Fruit fly (Drosophila melanogaster) whole organism, embryonic: Measurements from ENCODE around the gene CG18302.

Experiments used
- Abd-B ChIP-seq: fragments of 200-800 bp; sonication (Bioruptor generic); optimal IDR thresholded peaks from 2 replicates; lab custom pipeline; 2018; ENCODE audit warnings: missing biosample characterization, mild to moderate bottlenecking, missing genetic modification characterization, moderate library complexity
- Aef1 ChIP-seq: fragments of 200-800 bp; sonication (Bioruptor generic); IDR thresholded peaks from 3 replicates; pipeline ENCODE4 v1.3.6; 2022; ENCODE audit warnings: missing biosample characterization, missing genetic modification characterization
- Asciz ChIP-seq: fragments of 200-800 bp; sonication (Bioruptor generic); optimal IDR thresholded peaks from 2 replicates; lab custom pipeline; 2017; ENCODE audit warnings: missing biosample characterization, mild to moderate bottlenecking, missing genetic modification characterization, missing genetic modification reagents
- Atf-2 ChIP-seq: fragments of 200-800 bp; sonication (Bioruptor generic); optimal IDR thresholded peaks from 2 replicates; lab custom pipeline; 2016; ENCODE audit warnings: missing biosample characterization, missing genetic modification characterization
- CG10654 ChIP-seq: fragments of 200-800 bp; sonication (Bioruptor generic); optimal IDR thresholded peaks from 2 replicates; lab custom pipeline; 2016; ENCODE audit warnings: missing biosample characterization, missing genetic modification characterization
- CG10959 ChIP-seq: fragments of 200-800 bp; sonication (Bioruptor generic); IDR thresholded peaks from 2 replicates; pipeline ENCODE4 v1.3.6; 2022; ENCODE audit warnings: missing biosample characterization, missing genetic modification characterization
- CG11093 ChIP-seq: fragments of 200-800 bp; sonication (Bioruptor generic); IDR thresholded peaks from 3 replicates; pipeline ENCODE4 v1.3.6; 2022; ENCODE audit warnings: missing biosample characterization, missing genetic modification characterization
- CG11560 ChIP-seq: fragments of 200-800 bp; sonication (Bioruptor generic); IDR thresholded peaks from 3 replicates; pipeline ENCODE4 v1.3.6; 2022; ENCODE audit warnings: missing biosample characterization, missing genetic modification characterization
- CG12391 ChIP-seq: fragments of 200-800 bp; sonication (Bioruptor generic); optimal IDR thresholded peaks from 3 replicates; lab custom pipeline; 2018; ENCODE audit warnings: missing biosample characterization, mild to moderate bottlenecking, missing genetic modification characterization, moderate library complexity
- CG13296 ChIP-seq: fragments of 200-800 bp; sonication (Bioruptor generic); optimal IDR thresholded peaks from 3 replicates; lab custom pipeline; 2018; ENCODE audit warnings: missing biosample characterization, mild to moderate bottlenecking, missing genetic modification characterization
- CG13894 ChIP-seq: fragments of 200-800 bp; sonication (Bioruptor generic); optimal IDR thresholded peaks from 3 replicates; lab custom pipeline; 2018; ENCODE audit warnings: missing biosample characterization, mild to moderate bottlenecking, missing genetic modification characterization, moderate library complexity
- CG14014 ChIP-seq: fragments of 200-800 bp; sonication (Bioruptor generic); IDR thresholded peaks from 2 replicates; pipeline ENCODE4 v1.3.6; 2022; ENCODE audit warnings: missing biosample characterization, missing genetic modification characterization
- CG14965 ChIP-seq: fragments of 200-800 bp; sonication (Bioruptor generic); optimal IDR thresholded peaks from 2 replicates; lab custom pipeline; 2016; ENCODE audit warnings: missing biosample characterization, missing genetic modification characterization, borderline replicate concordance
- CG15696 ChIP-seq: fragments of 200-800 bp; sonication (Bioruptor generic); optimal IDR thresholded peaks from 2 replicates; lab custom pipeline; 2019; ENCODE audit warnings: missing biosample characterization, mild to moderate bottlenecking, missing genetic modification characterization, moderate library complexity
- CG1602 ChIP-seq: fragments of 200-800 bp; sonication (Bioruptor generic); optimal IDR thresholded peaks from 3 replicates; lab custom pipeline; 2016; ENCODE audit warnings: missing biosample characterization, missing genetic modification characterization
- CG17802 ChIP-seq: fragments of 200-800 bp; sonication (Bioruptor generic); optimal IDR thresholded peaks from 2 replicates; lab custom pipeline; 2018; ENCODE audit warnings: missing biosample characterization, mild to moderate bottlenecking, missing genetic modification characterization, moderate library complexity
- CG32767 ChIP-seq: fragments of 200-800 bp; sonication (Bioruptor generic); IDR thresholded peaks from 2 replicates; pipeline ENCODE4 v1.3.6; 2022; ENCODE audit warnings: missing biosample characterization, missing genetic modification characterization
- CG32772 ChIP-seq: fragments of 200-800 bp; sonication (Bioruptor generic); IDR thresholded peaks from 2 replicates; pipeline ENCODE4 v1.3.6; 2022; ENCODE audit warnings: missing biosample characterization, missing genetic modification characterization
- CG43689 ChIP-seq: fragments of 200-800 bp; sonication (Bioruptor generic); IDR thresholded peaks from 2 replicates; pipeline ENCODE4 v1.3.6; 2022; ENCODE audit warnings: missing biosample characterization, missing genetic modification characterization
- CG4707 ChIP-seq: fragments of 200-800 bp; sonication (Bioruptor generic); optimal IDR thresholded peaks from 2 replicates; lab custom pipeline; 2018; ENCODE audit warnings: missing biosample characterization, mild to moderate bottlenecking, missing genetic modification characterization, moderate library complexity
- CG7372 ChIP-seq: fragments of 200-800 bp; sonication (Bioruptor generic); IDR thresholded peaks from 2 replicates; pipeline ENCODE4 v1.3.6; 2022; ENCODE audit warnings: missing biosample characterization, missing genetic modification characterization
- CG9437 ChIP-seq: fragments of 200-800 bp; sonication (Bioruptor generic); optimal IDR thresholded peaks from 2 replicates; lab custom pipeline; 2018; ENCODE audit warnings: missing biosample characterization, mild to moderate bottlenecking, missing genetic modification characterization
- CG9797 ChIP-seq: fragments of 200-800 bp; sonication (Bioruptor generic); optimal IDR thresholded peaks from 3 replicates; lab custom pipeline; 2018; ENCODE audit warnings: missing biosample characterization, mild to moderate bottlenecking, missing genetic modification characterization
- CG9932 ChIP-seq: fragments of 200-800 bp; sonication (Bioruptor generic); IDR thresholded peaks from 2 replicates; pipeline ENCODE4 v1.3.6; 2022; ENCODE audit warnings: missing biosample characterization, missing genetic modification characterization
- CrebB ChIP-seq: fragments of 200-800 bp; sonication (Bioruptor generic); optimal IDR thresholded peaks from 3 replicates; lab custom pipeline; 2018; ENCODE audit warnings: missing biosample characterization, mild to moderate bottlenecking, missing genetic modification characterization
- Dad ChIP-seq: fragments of 200-800 bp; sonication (Bioruptor generic); optimal IDR thresholded peaks from 3 replicates; lab custom pipeline; 2016; ENCODE audit warnings: missing biosample characterization, missing genetic modification characterization
- Dp ChIP-seq: fragments of 200-800 bp; sonication (Bioruptor generic); optimal IDR thresholded peaks from 2 replicates; lab custom pipeline; 2018; ENCODE audit warnings: missing biosample characterization, mild to moderate bottlenecking, missing genetic modification characterization, moderate library complexity
- Eip74EF ChIP-seq, 2 experiments: fragments of 200-800 bp in 1 of 2; fragments of >200 bp in 1 of 2; sonication (Bioruptor generic) in 1 of 2; optimal IDR thresholded peaks; 2 replicates each; lab custom pipeline; 2017 to 2019; ENCODE audit warnings: missing biosample characterization in 2 of 2, missing genetic modification characterization in 2 of 2, mild to moderate bottlenecking in 1 of 2, moderate library complexity in 1 of 2
- Hmr ChIP-seq: fragments of 200-800 bp; sonication (Bioruptor generic); optimal IDR thresholded peaks from 3 replicates; lab custom pipeline; 2017; ENCODE audit warnings: mild to moderate bottlenecking, missing biosample characterization, missing genetic modification reagents, missing genetic modification characterization
- NC2β ChIP-seq: fragments of 200-800 bp; sonication (Bioruptor generic); optimal IDR thresholded peaks from 2 replicates; lab custom pipeline; 2016; ENCODE audit warnings: missing biosample characterization, missing genetic modification characterization
- PHDP ChIP-seq: fragments of 200-800 bp; sonication (Bioruptor generic); optimal IDR thresholded peaks from 3 replicates; lab custom pipeline; 2018; ENCODE audit warnings: missing biosample characterization, mild to moderate bottlenecking, missing genetic modification characterization, moderate library complexity
- Ravus ChIP-seq: fragments of 200-800 bp; sonication (Bioruptor generic); IDR thresholded peaks from 2 replicates; pipeline ENCODE4 v1.3.6; 2022; ENCODE audit warnings: missing biosample characterization, missing genetic modification characterization
- Rx ChIP-seq: fragments of 200-800 bp; sonication (Bioruptor generic); IDR thresholded peaks from 2 replicates; pipeline ENCODE4 v1.3.6; 2022; ENCODE audit warnings: missing biosample characterization, missing genetic modification characterization
- Vsx1 ChIP-seq: fragments of 200-800 bp; sonication (Bioruptor generic); optimal IDR thresholded peaks from 2 replicates; lab custom pipeline; 2017; ENCODE audit warnings: missing biosample characterization, mild to moderate bottlenecking, missing genetic modification characterization, missing genetic modification reagents
- dysf ChIP-seq: fragments of 200-800 bp; sonication (Bioruptor generic); IDR thresholded peaks from 3 replicates; pipeline ENCODE4 v1.3.6; 2022; ENCODE audit warnings: missing biosample characterization, missing genetic modification characterization
- ems ChIP-seq: fragments of 200-800 bp; sonication (Bioruptor generic); optimal IDR thresholded peaks from 3 replicates; lab custom pipeline; 2016; ENCODE audit warnings: missing biosample characterization, missing genetic modification characterization
- gcm2 ChIP-seq: fragments of 200-800 bp; sonication (Bioruptor generic); optimal IDR thresholded peaks from 2 replicates; lab custom pipeline; 2016; ENCODE audit warnings: missing biosample characterization, missing genetic modification characterization
- hkb ChIP-seq, 2 experiments: fragments of 200-800 bp in 1 of 2; fragments of >200 bp in 1 of 2; sonication (Bioruptor generic) in 1 of 2; IDR thresholded peaks in 1 of 2; optimal IDR thresholded peaks in 1 of 2; 2 replicates each; pipeline versions ENCODE4 v1.3.6 to Lab custom; 2017 to 2022; ENCODE audit warnings: missing biosample characterization in 1 of 2, missing genetic modification characterization in 1 of 2
- kah ChIP-seq: fragments of 200-800 bp; sonication (Bioruptor generic); optimal IDR thresholded peaks from 2 replicates; lab custom pipeline; 2018; ENCODE audit warnings: missing biosample characterization, mild to moderate bottlenecking, missing genetic modification characterization
- knrl ChIP-seq: fragments of 200-800 bp; sonication (Bioruptor generic); IDR thresholded peaks from 3 replicates; pipeline ENCODE4 v1.3.6; 2022; ENCODE audit warnings: missing biosample characterization, missing genetic modification characterization; ENCODE audit not compliant: partially characterized antibody
- lilli ChIP-seq: fragments of 200-800 bp; sonication (Bioruptor generic); optimal IDR thresholded peaks from 3 replicates; lab custom pipeline; 2016; ENCODE audit warnings: missing biosample characterization, missing genetic modification characterization
- lov ChIP-seq, 2 experiments: fragments of 200-800 bp in 1 of 2; fragments of >200 bp in 1 of 2; sonication (Bioruptor generic) in 1 of 2; IDR thresholded peaks in 1 of 2; optimal IDR thresholded peaks in 1 of 2; 2 replicates in 1 of 2; 3 replicates in 1 of 2; pipeline versions ENCODE4 v1.3.6 to Lab custom; 2017 to 2022; ENCODE audit warnings: missing biosample characterization in 1 of 2, missing genetic modification characterization in 1 of 2
- mirr ChIP-seq: fragments of 200-800 bp; sonication (Bioruptor generic); optimal IDR thresholded peaks from 3 replicates; lab custom pipeline; 2018; ENCODE audit warnings: missing biosample characterization, mild to moderate bottlenecking, missing genetic modification characterization
- sd ChIP-seq: fragments of 200-800 bp; sonication (Bioruptor generic); optimal IDR thresholded peaks from 3 replicates; lab custom pipeline; 2018; ENCODE audit warnings: missing biosample characterization, mild to moderate bottlenecking, missing genetic modification characterization, moderate library complexity
- sens-2 ChIP-seq: fragments of 200-800 bp; sonication (Bioruptor generic); IDR thresholded peaks from 2 replicates; pipeline ENCODE4 v1.3.6; 2022; ENCODE audit warnings: missing biosample characterization, missing genetic modification characterization
- sisA ChIP-seq: fragments of 200-800 bp; sonication (Bioruptor generic); IDR thresholded peaks from 2 replicates; pipeline ENCODE4 v1.3.6; 2022; ENCODE audit warnings: missing biosample characterization, missing genetic modification characterization
- stc ChIP-seq: fragments of 200-800 bp; sonication (Bioruptor generic); IDR thresholded peaks from 2 replicates; pipeline ENCODE4 v1.3.6; 2022; ENCODE audit warnings: missing biosample characterization, missing genetic modification characterization
- trh ChIP-seq: fragments of 200-800 bp; sonication (Bioruptor generic); optimal IDR thresholded peaks from 2 replicates; lab custom pipeline; 2016; ENCODE audit warnings: missing biosample characterization, missing genetic modification characterization
- vnd ChIP-seq: fragments of 200-800 bp; sonication (Bioruptor generic); IDR thresholded peaks from 3 replicates; pipeline ENCODE4 v1.3.6; 2022; ENCODE audit warnings: missing biosample characterization, missing genetic modification characterization; ENCODE audit not compliant: partially characterized antibody

Gene CG18302

DNA sequence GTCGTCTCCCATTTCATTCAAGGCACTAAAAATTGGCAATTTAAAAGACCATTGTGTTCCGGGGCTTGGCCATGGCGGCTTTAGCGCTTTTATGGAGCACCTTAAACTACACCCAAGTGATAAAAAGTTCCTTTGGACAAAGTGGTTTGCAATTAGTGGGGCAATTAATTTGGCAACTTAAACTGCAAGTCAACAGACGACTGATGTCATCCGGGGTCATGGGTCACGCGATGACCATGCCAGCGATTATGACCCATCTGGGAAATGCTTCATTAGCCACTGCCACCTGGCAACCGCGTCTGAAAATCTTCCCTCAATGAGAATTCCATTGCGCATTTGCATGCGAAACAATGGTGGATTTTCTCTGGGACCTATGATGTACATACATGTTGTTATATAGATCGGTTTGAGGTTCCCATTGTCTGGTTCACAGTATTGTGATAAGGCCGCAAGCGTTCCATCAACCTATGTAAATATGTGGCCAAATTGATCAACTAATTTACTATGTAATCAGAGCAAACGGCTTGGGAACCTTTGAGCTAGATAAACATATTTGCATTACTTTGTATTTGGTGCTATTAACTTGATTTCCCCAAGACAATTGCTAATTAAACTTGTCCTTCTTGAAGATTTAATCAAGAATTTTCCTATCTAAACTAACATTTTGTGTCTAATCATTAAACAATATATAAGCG, 36.9 kb upstream of the CG18302 start (continued):
- TF ChIP-seq Ravus (GFP tag; lab: Robert Waterston, UW) (no peak), CG14014 (no peak), CG13894 (tag; lab: Kevin White, UChicago) (no peak), Dp (GFP tag; lab: Kevin White, UChicago) (no peak), lilli (GFP tag; lab: Kevin White, UChicago) (no peak), Asciz (GFP tag; lab: Kevin White, UChicago) (peak; percentile 65), sens-2 (no peak), CG15696 (tag; lab: Kevin White, UChicago) (peak; percentile 7), knrl (GFP tag; lab: Robert Waterston, UW) (no peak), sd (tag; lab: Kevin White, UChicago) (no peak), CG7372 (GFP tag; lab: Robert Waterston, UW) (no peak), CG10959 (GFP tag; lab: Robert Waterston, UW) (no peak), Aef1 (GFP tag; lab: Robert Waterston, UW) (no peak), CrebB (tag; lab: Kevin White, UChicago) (no peak), CG17802 (tag; lab: Kevin White, UChicago) (no peak), mirr (GFP tag; lab: Kevin White, UChicago) (no peak), gcm2 (no peak), PHDP (tag; lab: Kevin White, UChicago) (peak; percentile 57), Atf-2 (GFP tag; lab: Kevin White, UChicago) (no peak), hkb (optimal IDR thresholded peaks at IDR 0.05; lab: Kevin White, UChicago) (no peak), hkb (GFP tag; IDR thresholded peaks at IDR 0.05; lab: Robert Waterston, UW) (no peak), Eip74EF (GFP tag; optimal IDR thresholded peaks at IDR 0.05; lab: Kevin White, UChicago) (no peak), CG11093 (GFP tag; lab: Robert Waterston, UW) (no peak), NC2β (no peak), CG32767 (GFP tag; lab: Robert Waterston, UW) (no peak), Vsx1 (GFP tag; lab: Kevin White, UChicago) (peak; percentile 25), CG32772 (no peak), vnd (GFP tag; lab: Robert Waterston, UW) (no peak), stc (GFP tag; lab: Robert Waterston, UW) (no peak), CG9932 (GFP tag; lab: Robert Waterston, UW) (no peak), Rx (GFP tag; lab: Robert Waterston, UW) (no peak), dysf (GFP tag; lab: Robert Waterston, UW) (peak; percentile 20; the same call in 1 of the 3 replicates), trh (GFP tag; lab: Kevin White, UChicago) (no peak), Abd-B (GFP tag; lab: Kevin White, UChicago) (no peak), sisA (no peak), CG9797 (no peak), Hmr (GFP tag; lab: Kevin White, UChicago) (no peak), ems (GFP tag; lab: Kevin White, UChicago) (no peak), CG11560 (tag; lab: Robert Waterston, UW) (no peak), CG12391 (tag; lab: Kevin White, UChicago) (no peak), CG13296 (GFP tag; lab: Kevin White, UChicago) (no peak), CG14965 (GFP tag; lab: Kevin White, UChicago) (no peak), CG9437 (GFP tag; lab: Kevin White, UChicago) (no peak), CG43689 (GFP tag; lab: Robert Waterston, UW) (no peak), kah (GFP tag; lab: Kevin White, UChicago) (no peak), lov (optimal IDR thresholded peaks at IDR 0.05; lab: Kevin White, UChicago) (no peak), lov (GFP tag; IDR thresholded peaks at IDR 0.05; lab: Robert Waterston, UW) (no peak), CG1602 (peak; percentile 25), CG10654 (no peak), CG4707 (GFP tag; lab: Kevin White, UChicago) (no peak), Dad (no peak)
